Worm (Caenorhabditis elegans) whole organism, mixed stage, embryonic: Measurements from ENCODE around the gene capa-1.

Experiments used
- ces-1 ChIP-seq: fragments of 150-350 bp; optimal IDR thresholded peaks from 2 replicates; lab custom pipeline; 2014; ENCODE audit warnings: missing biosample characterization, missing genetic modification reagents, missing genetic modification characterization
- elt-1 ChIP-seq: sonication (generic microtip); optimal IDR thresholded peaks from 2 replicates; lab custom pipeline; 2017; ENCODE audit warnings: missing genetic modification characterization, mild to moderate bottlenecking, missing compliant biosample characterization, antibody characterized with exemption, moderate library complexity, borderline replicate concordance; ENCODE audit not compliant: insufficient read depth
- mab-5 ChIP-seq: fragments of 150-350 bp; optimal IDR thresholded peaks from 2 replicates; lab custom pipeline; 2014; ENCODE audit warnings: missing biosample characterization, missing genetic modification characterization
- nhr-12 ChIP-seq: fragments of 150-350 bp; optimal IDR thresholded peaks from 2 replicates; lab custom pipeline; 2014; ENCODE audit warnings: missing biosample characterization, missing genetic modification characterization
- nhr-2 ChIP-seq: fragments of 150-350 bp; optimal IDR thresholded peaks from 2 replicates; lab custom pipeline; 2014; ENCODE audit warnings: missing biosample characterization, missing genetic modification characterization
- nhr-237 ChIP-seq: fragments of 150-350 bp; optimal IDR thresholded peaks from 2 replicates; lab custom pipeline; 2014; ENCODE audit warnings: missing biosample characterization, missing genetic modification characterization
- snpc-4 ChIP-seq: fragments of 150-350 bp; optimal IDR thresholded peaks from 2 replicates; lab custom pipeline; 2014; ENCODE audit warnings: missing biosample characterization, missing genetic modification characterization
- unc-62 ChIP-seq: fragments of 150-350 bp; optimal IDR thresholded peaks from 2 replicates; lab custom pipeline; 2014; ENCODE audit warnings: missing biosample characterization, missing genetic modification reagents, missing genetic modification characterization

DNA sequence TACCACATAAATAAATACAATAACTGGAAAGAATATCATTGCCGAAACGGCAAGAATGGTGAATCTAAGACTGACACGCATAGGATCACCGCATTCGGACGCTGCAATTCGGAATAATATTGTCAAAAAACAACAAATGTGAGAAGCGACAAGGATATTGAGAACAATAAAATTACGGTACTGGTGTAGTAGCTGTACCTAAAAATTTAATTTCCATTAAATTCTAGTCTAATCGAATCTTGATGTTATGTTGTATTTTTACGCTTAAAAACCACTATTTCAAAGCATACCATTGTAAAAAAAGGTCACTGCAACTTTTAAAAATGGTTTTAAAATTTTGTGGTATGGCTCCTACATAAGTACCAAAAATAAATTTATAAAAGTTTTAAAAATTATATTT lies 29.6 kb downstream of the capa-1 start, which contains the start of gene mig-23:
- TF ChIP-seq ces-1 (GFP tag; lab: Kevin White, UChicago) (no peak), nhr-2 (tag; lab: Kevin White, UChicago) (no peak), elt-1 (tag; lab: Kevin White, UChicago) (no peak), mab-5 (no peak), nhr-12 (tag; lab: Kevin White, UChicago) (no peak), unc-62 (GFP tag; lab: Kevin White, UChicago) (no peak), snpc-4 (tag; lab: Kevin White, UChicago) (no peak), nhr-237 (no peak)
